Worm (Caenorhabditis elegans) whole organism, L2 larva: ENCODE measurements around the gene hosl-1.

Experiments
- Y55F3AM.14 ChIP-seq: fragments of 200-800 bp; sonication (Bioruptor generic); optimal IDR thresholded peaks from 2 replicates; lab custom pipeline; 2018; ENCODE audit warnings: mild to moderate bottlenecking, missing genetic modification characterization, missing compliant biosample characterization
- aly-2 ChIP-seq: fragments of 150-350 bp; optimal IDR thresholded peaks from 2 replicates; lab custom pipeline; 2014; ENCODE audit warnings: missing biosample characterization, missing genetic modification characterization
- ceh-82 ChIP-seq: fragments of 150-350 bp; optimal IDR thresholded peaks from 2 replicates; lab custom pipeline; 2014; ENCODE audit warnings: missing biosample characterization, missing genetic modification characterization
- dmd-4 ChIP-seq: sonication (generic microtip); optimal IDR thresholded peaks from 2 replicates; lab custom pipeline; 2017; ENCODE audit warnings: missing biosample characterization, missing genetic modification characterization
- elt-3 ChIP-seq: sonication (generic microtip); optimal IDR thresholded peaks from 2 replicates; lab custom pipeline; 2017; ENCODE audit warnings: missing biosample characterization, missing genetic modification characterization
- mdl-1 ChIP-seq, 2 experiments: fragments of 150-350 bp in 1 of 2; sonication (generic microtip) in 1 of 2; optimal IDR thresholded peaks; 2 replicates each; lab custom pipeline; 2017; ENCODE audit warnings: missing biosample characterization in 2 of 2, missing genetic modification characterization in 2 of 2
- nhr-11 ChIP-seq: fragments of 150-350 bp; optimal IDR thresholded peaks from 2 replicates; lab custom pipeline; 2014; ENCODE audit warnings: missing biosample characterization, missing genetic modification characterization
- nhr-77 ChIP-seq: fragments of 150-350 bp; optimal IDR thresholded peaks from 2 replicates; lab custom pipeline; 2014; ENCODE audit warnings: missing biosample characterization, missing genetic modification characterization
- skn-1 ChIP-seq: sonication (generic microtip); optimal IDR thresholded peaks from 2 replicates; lab custom pipeline; 2017; ENCODE audit warnings: missing biosample characterization, missing genetic modification characterization
- unc-39 ChIP-seq: fragments of 150-350 bp; optimal IDR thresholded peaks from 2 replicates; lab custom pipeline; 2014; ENCODE audit warnings: missing biosample characterization, missing genetic modification characterization
- unc-62 ChIP-seq: fragments of 150-350 bp; optimal IDR thresholded peaks from 2 replicates; lab custom pipeline; 2014; ENCODE audit warnings: missing biosample characterization, missing genetic modification reagents, missing genetic modification characterization
- zag-1 ChIP-seq: fragments of 150-350 bp; optimal IDR thresholded peaks from 2 replicates; lab custom pipeline; 2014; ENCODE audit warnings: missing biosample characterization, missing genetic modification characterization
- ztf-4 ChIP-seq: fragments of 150-350 bp; optimal IDR thresholded peaks from 2 replicates; lab custom pipeline; 2014; ENCODE audit warnings: missing biosample characterization, missing genetic modification characterization

- TF ChIP-seq unc-39 (tag; lab: Kevin White, UChicago) (no peak), skn-1 (tag; lab: Kevin White, UChicago) (no peak), nhr-11 (tag; lab: Kevin White, UChicago) (no peak), ztf-4 (tag; lab: Kevin White, UChicago) (no peak), unc-62 (GFP tag; lab: Kevin White, UChicago) (no peak), elt-3 (no peak), zag-1 (tag; lab: Kevin White, UChicago) (no peak), Y55F3AM.14 (GFP tag; lab: Kevin White, UChicago) (no peak), nhr-77 (tag; lab: Kevin White, UChicago) (no peak), ceh-82 (no peak), aly-2 (no peak), mdl-1 (tag; optimal IDR thresholded peaks at IDR 0.05; lab: Kevin White, UChicago) (no peak), dmd-4 (tag; lab: Kevin White, UChicago) (no peak)
Measured at ce11 chrX:4658303-4658702, 21.4 kb downstream of the hosl-1 start.
